Worm (Caenorhabditis elegans) whole organism, late embryonic: ENCODE measurements around the gene unc-17.

Experiments used
- C08G9.2 ChIP-seq: sonication (generic microtip); optimal IDR thresholded peaks from 2 replicates; lab custom pipeline; 2016; ENCODE audit warnings: mild to moderate bottlenecking, missing genetic modification characterization, moderate library complexity, missing compliant biosample characterization
- C38D4.7 ChIP-seq: fragments of 200-800 bp; sonication (Bioruptor generic); optimal IDR thresholded peaks from 2 replicates; lab custom pipeline; 2018; ENCODE audit warnings: mild to moderate bottlenecking, missing genetic modification characterization, moderate library complexity, missing compliant biosample characterization
- F13H6.1 ChIP-seq: sonication (generic microtip); optimal IDR thresholded peaks from 2 replicates; lab custom pipeline; 2016; ENCODE audit warnings: missing genetic modification characterization, missing compliant biosample characterization
- K02D7.2 ChIP-seq: sonication (generic microtip); optimal IDR thresholded peaks from 2 replicates; lab custom pipeline; 2017; ENCODE audit warnings: mild to moderate bottlenecking, missing genetic modification characterization, missing compliant biosample characterization
- ama-1 ChIP-seq: fragments of 150-350 bp; optimal IDR thresholded peaks from 2 replicates; lab custom pipeline; 2014
- ceh-19 ChIP-seq: fragments of 200-800 bp; sonication (Bioruptor generic); optimal IDR thresholded peaks from 2 replicates; lab custom pipeline; 2018; ENCODE audit warnings: mild to moderate bottlenecking, missing genetic modification characterization, missing compliant biosample characterization
- ceh-24 ChIP-seq: sonication (generic microtip); optimal IDR thresholded peaks from 2 replicates; lab custom pipeline; 2016; ENCODE audit warnings: mild to moderate bottlenecking, missing genetic modification characterization, missing compliant biosample characterization
- ceh-31 ChIP-seq: sonication (generic microtip); optimal IDR thresholded peaks from 2 replicates; lab custom pipeline; 2016; ENCODE audit warnings: missing genetic modification characterization, missing compliant biosample characterization
- ceh-45 ChIP-seq: fragments of 200-800 bp; sonication (Bioruptor generic); IDR thresholded peaks from 2 replicates; pipeline ENCODE4 v1.3.6; 2022; ENCODE audit warnings: missing genetic modification reagents, missing genetic modification characterization, missing compliant biosample characterization
- ceh-6 ChIP-seq: fragments of 200-800 bp; sonication (Bioruptor generic); optimal IDR thresholded peaks from 2 replicates; lab custom pipeline; 2018; ENCODE audit warnings: mild to moderate bottlenecking, missing genetic modification characterization, missing compliant biosample characterization
- dve-1 ChIP-seq: sonication (generic microtip); optimal IDR thresholded peaks from 2 replicates; lab custom pipeline; 2017; ENCODE audit warnings: antibody characterized with exemption, mild to moderate bottlenecking, missing genetic modification characterization, missing compliant biosample characterization
- eyg-1 ChIP-seq: sonication (generic microtip); optimal IDR thresholded peaks from 2 replicates; lab custom pipeline; 2016; ENCODE audit warnings: missing genotype, missing genetic modification characterization, missing compliant biosample characterization
- fax-1 ChIP-seq: sonication (generic microtip); optimal IDR thresholded peaks from 2 replicates; lab custom pipeline; 2016; ENCODE audit warnings: missing genotype, missing genetic modification characterization, missing compliant biosample characterization
- fkh-10 ChIP-seq: fragments of 150-350 bp; optimal IDR thresholded peaks from 2 replicates; lab custom pipeline; 2014; ENCODE audit warnings: missing biosample characterization, missing genetic modification reagents, missing genetic modification characterization
- gmeb-2 ChIP-seq: sonication (generic microtip); optimal IDR thresholded peaks from 2 replicates; lab custom pipeline; 2016; ENCODE audit warnings: missing genetic modification characterization, inconsistent platforms, missing compliant biosample characterization
- hlh-13 ChIP-seq: fragments of 200-800 bp; sonication (Bioruptor generic); optimal IDR thresholded peaks from 2 replicates; lab custom pipeline; 2018; ENCODE audit warnings: mild to moderate bottlenecking, missing genetic modification characterization, missing compliant biosample characterization
- hlh-15 ChIP-seq: sonication (generic microtip); optimal IDR thresholded peaks from 2 replicates; lab custom pipeline; 2016; ENCODE audit warnings: missing genetic modification characterization, missing compliant biosample characterization
- hlh-30 ChIP-seq: sonication (generic microtip); optimal IDR thresholded peaks from 2 replicates; lab custom pipeline; 2017; ENCODE audit warnings: antibody characterized with exemption, missing genetic modification characterization, missing compliant biosample characterization; ENCODE audit not compliant: insufficient read depth
- lim-6 ChIP-seq: sonication (generic microtip); optimal IDR thresholded peaks from 2 replicates; lab custom pipeline; 2016; ENCODE audit warnings: missing genetic modification characterization, missing compliant biosample characterization
- lin-11 ChIP-seq: fragments of 200-800 bp; sonication (Bioruptor generic); optimal IDR thresholded peaks from 2 replicates; lab custom pipeline; 2018; ENCODE audit warnings: mild to moderate bottlenecking, missing genetic modification characterization, missing compliant biosample characterization
- nhr-11 ChIP-seq: fragments of 150-350 bp; optimal IDR thresholded peaks from 2 replicates; lab custom pipeline; 2014; ENCODE audit warnings: missing biosample characterization, missing genetic modification characterization
- nhr-232 ChIP-seq: sonication (generic microtip); optimal IDR thresholded peaks from 2 replicates; lab custom pipeline; 2016; ENCODE audit warnings: missing genetic modification characterization, missing compliant biosample characterization
- npax-4 ChIP-seq: sonication (generic microtip); optimal IDR thresholded peaks from 2 replicates; lab custom pipeline; 2016; ENCODE audit warnings: missing genetic modification characterization, missing compliant biosample characterization
- odd-2 ChIP-seq: sonication (generic microtip); optimal IDR thresholded peaks from 2 replicates; lab custom pipeline; 2017; ENCODE audit warnings: antibody characterized with exemption, mild to moderate bottlenecking, missing genetic modification characterization, missing compliant biosample characterization
- pag-3 ChIP-seq: sonication (generic microtip); optimal IDR thresholded peaks from 2 replicates; lab custom pipeline; 2016; ENCODE audit warnings: missing compliant biosample characterization, missing genetic modification characterization, borderline replicate concordance
- pha-4 ChIP-seq: fragments of 150-350 bp; optimal IDR thresholded peaks from 2 replicates; lab custom pipeline; 2018; ENCODE audit warnings: missing biosample characterization, missing genetic modification reagents, missing genetic modification characterization
- pros-1 ChIP-seq: fragments of 150-350 bp; optimal IDR thresholded peaks from 2 replicates; lab custom pipeline; 2014; ENCODE audit warnings: missing biosample characterization, missing genetic modification reagents, missing genetic modification characterization
- sdc-2 ChIP-seq: sonication (generic microtip); optimal IDR thresholded peaks from 2 replicates; lab custom pipeline; 2016; ENCODE audit warnings: missing genotype, missing genetic modification characterization, missing compliant biosample characterization
- sox-2 ChIP-seq: fragments of 200-800 bp; sonication (Bioruptor generic); IDR thresholded peaks from 2 replicates; pipeline ENCODE4 v1.3.6; 2022; ENCODE audit warnings: missing genetic modification reagents, missing genetic modification characterization, missing compliant biosample characterization
- sox-4 ChIP-seq: sonication (generic microtip); optimal IDR thresholded peaks from 2 replicates; lab custom pipeline; 2017; ENCODE audit warnings: mild to moderate bottlenecking, missing genetic modification characterization, inconsistent platforms, missing compliant biosample characterization
- tbx-7 ChIP-seq: sonication (generic microtip); optimal IDR thresholded peaks from 2 replicates; lab custom pipeline; 2016; ENCODE audit warnings: missing genotype, missing genetic modification characterization, missing compliant biosample characterization
- unc-55 ChIP-seq: sonication (generic microtip); optimal IDR thresholded peaks from 2 replicates; lab custom pipeline; 2017; ENCODE audit warnings: missing biosample characterization, missing genetic modification reagents, missing genetic modification characterization
- unc-86 ChIP-seq: sonication (generic microtip); optimal IDR thresholded peaks from 2 replicates; lab custom pipeline; 2016; ENCODE audit warnings: missing genetic modification characterization, missing compliant biosample characterization
- zip-5 ChIP-seq: sonication (generic microtip); optimal IDR thresholded peaks from 2 replicates; lab custom pipeline; 2016; ENCODE audit warnings: missing genetic modification characterization, missing compliant biosample characterization

Gene unc-17

ce11 chrIV:3578667-3579066 is 45.8 kb downstream of the unc-17 start:
- no peak for TF ChIP-seq pros-1 (tag; lab: Kevin White, UChicago)
- no peak for TF ChIP-seq unc-86
- no peak for TF ChIP-seq C38D4.7 (GFP tag; lab: Kevin White, UChicago)
- TF ChIP-seq C08G9.2 (tag; lab: Kevin White, UChicago) = no peak
- no peak for TF ChIP-seq lim-6 (tag; lab: Kevin White, UChicago)
- TF ChIP-seq zip-5 (tag; lab: Kevin White, UChicago) = no peak
- TF ChIP-seq ceh-31 (tag; lab: Kevin White, UChicago) = no peak
- TF ChIP-seq fkh-10 (GFP tag; lab: Kevin White, UChicago) = no peak
- TF ChIP-seq hlh-30 (tag; lab: Kevin White, UChicago) = no peak
- TF ChIP-seq hlh-13 (GFP tag; lab: Kevin White, UChicago) = no peak
- no peak for TF ChIP-seq nhr-11 (tag; lab: Kevin White, UChicago)
- no peak for TF ChIP-seq K02D7.2
- TF ChIP-seq odd-2 (tag; lab: Kevin White, UChicago) = no peak
- no peak for TF ChIP-seq ceh-24 (tag; lab: Kevin White, UChicago)

- TF ChIP-seq fax-1 (no peak), npax-4 (tag; lab: Kevin White, UChicago) (no peak), ceh-19 (GFP tag; lab: Kevin White, UChicago) (no peak), nhr-232 (tag; lab: Kevin White, UChicago) (no peak), sox-2 (GFP tag; lab: Robert Waterston, UW) (no peak), gmeb-2 (tag; lab: Kevin White, UChicago) (no peak), pha-4 (no peak), eyg-1 (tag; lab: Kevin White, UChicago) (no peak), K02D7.2 (no peak), pag-3 (tag; lab: Kevin White, UChicago) (no peak), sdc-2 (tag; lab: Kevin White, UChicago) (no peak), sox-4 (no peak), lin-11 (no peak), hlh-30 (tag; lab: Kevin White, UChicago) (no peak), ceh-6 (GFP tag; lab: Kevin White, UChicago) (no peak), F13H6.1 (tag; lab: Kevin White, UChicago) (no peak), unc-55 (GFP tag; lab: Kevin White, UChicago) (no peak), hlh-13 (GFP tag; lab: Kevin White, UChicago) (no peak), unc-86 (no peak)
Measured at ce11 chrIV:3578155-3578554, 46.3 kb downstream of the unc-17 start, which contains the start of gene Y37E11B.2. Gene Y37E11B.2 (plus strand): TSS chrIV:3578455.

- no peak for TF ChIP-seq ceh-45 (GFP tag; lab: Robert Waterston, UW)
- no peak for TF ChIP-seq tbx-7 (tag; lab: Kevin White, UChicago)
- TF ChIP-seq C08G9.2 (tag; lab: Kevin White, UChicago) = no peak
- TF ChIP-seq ceh-31 (tag; lab: Kevin White, UChicago) = no peak
Measured at ce11 chrIV:3570612-3571011, 53.9 kb downstream of the unc-17 start.

ce11 chrIV:3568608-3569007 is 55.9 kb downstream of the unc-17 start, which contains the start of gene otpl-1:
Gene otpl-1 (plus strand): TSS chrIV:3568979.
- TF ChIP-seq hlh-15 (tag; lab: Kevin White, UChicago) = no peak
- TF ChIP-seq ceh-6 (GFP tag; lab: Kevin White, UChicago) = no peak
- no peak for TF ChIP-seq dve-1 (tag; lab: Kevin White, UChicago)
- TF ChIP-seq ama-1 (lab: Kevin White, UChicago) = no peak
